Fruit fly (Drosophila melanogaster) whole organism, prepupa: ENCODE data around the gene smp-30.

ENCODE experiments used
- CG6854 ChIP-seq: fragments of 200-800 bp; sonication (Bioruptor generic); optimal IDR thresholded peaks from 2 replicates; lab custom pipeline; 2017; ENCODE audit warnings: missing biosample characterization, mild to moderate bottlenecking, missing genetic modification characterization
- CG8319 ChIP-seq: fragments of 200-800 bp; sonication (Bioruptor generic); optimal IDR thresholded peaks from 3 replicates; lab custom pipeline; 2016; ENCODE audit warnings: missing biosample characterization, missing genetic modification characterization
- Ets21C ChIP-seq: fragments of 200-800 bp; sonication (Bioruptor generic); optimal IDR thresholded peaks from 3 replicates; lab custom pipeline; 2016; ENCODE audit warnings: missing biosample characterization, missing genetic modification characterization
- Ets96B ChIP-seq: fragments of 200-800 bp; optimal IDR thresholded peaks from 2 replicates; lab custom pipeline; 2019; ENCODE audit warnings: missing biosample characterization, mild to moderate bottlenecking, missing genetic modification characterization, moderate library complexity
- Hr38 ChIP-seq: sonication (Bioruptor generic); optimal IDR thresholded peaks from 2 replicates; lab custom pipeline; 2016; ENCODE audit warnings: missing biosample characterization, missing genetic modification characterization
- Hr39 ChIP-seq: fragments of 200-800 bp; sonication (Bioruptor generic); optimal IDR thresholded peaks from 2 replicates; lab custom pipeline; 2016; ENCODE audit warnings: missing biosample characterization, missing genetic modification characterization
- Sox14 ChIP-seq: fragments of 200-800 bp; sonication (Bioruptor generic); optimal IDR thresholded peaks from 3 replicates; lab custom pipeline; 2016; ENCODE audit warnings: missing biosample characterization, missing genetic modification characterization
- achi ChIP-seq: fragments of 200-800 bp; sonication (Bioruptor generic); optimal IDR thresholded peaks from 3 replicates; lab custom pipeline; 2016; ENCODE audit warnings: missing biosample characterization, missing genetic modification characterization
- fd85E ChIP-seq: fragments of 200-800 bp; sonication (Bioruptor generic); optimal IDR thresholded peaks from 3 replicates; lab custom pipeline; 2016; ENCODE audit warnings: missing biosample characterization, missing genetic modification characterization
- fkh ChIP-seq: fragments of 200-800 bp; sonication (Bioruptor generic); optimal IDR thresholded peaks from 3 replicates; lab custom pipeline; 2017; ENCODE audit warnings: missing biosample characterization, mild to moderate bottlenecking, missing genetic modification characterization, moderate library complexity

dm6 chr3R:14765364-14765993, 14.4 kb upstream of the smp-30 start:
- peak; percentile 82 for TF ChIP-seq CG6854
- peak; percentile 41 for TF ChIP-seq CG8319 (GFP tag; lab: Kevin White, UChicago)
- no peak for TF ChIP-seq Hr38
- TF ChIP-seq Ets96B (tag; lab: Kevin White, UChicago), result peak; percentile 33
- TF ChIP-seq achi (GFP tag; lab: Kevin White, UChicago), result peak; percentile 57
- no peak for TF ChIP-seq fd85E (GFP tag; lab: Kevin White, UChicago)
- peak; percentile 38 for TF ChIP-seq Ets21C
- TF ChIP-seq Hr39 (GFP tag; lab: Kevin White, UChicago), result peak; percentile 71
- TF ChIP-seq Sox14, result peak; percentile 59
- TF ChIP-seq fkh (GFP tag; lab: Kevin White, UChicago), result no peak
